Fruit fly (Drosophila melanogaster) whole organism, adult: Measurements from ENCODE around the gene Snap24.

ENCODE experiments used
- CG12768 ChIP-seq: fragments of 200-800 bp; sonication (Bioruptor generic); optimal IDR thresholded peaks from 2 replicates; lab custom pipeline; 2017; ENCODE audit warnings: missing biosample characterization, missing genetic modification characterization, mild to moderate bottlenecking, moderate library complexity, missing genetic modification reagents
- CG14711 ChIP-seq: fragments of 200-800 bp; sonication (Bioruptor generic); optimal IDR thresholded peaks from 2 replicates; lab custom pipeline; 2018; ENCODE audit warnings: missing biosample characterization, mild to moderate bottlenecking, missing genetic modification characterization, moderate library complexity
- CG5204 ChIP-seq: fragments of 200-800 bp; sonication (Bioruptor generic); optimal IDR thresholded peaks from 2 replicates; lab custom pipeline; 2016; ENCODE audit warnings: missing biosample characterization, missing genetic modification characterization
- Clk ChIP-seq: fragments of 200-800 bp; sonication (Bioruptor generic); optimal IDR thresholded peaks from 2 replicates; lab custom pipeline; 2017; ENCODE audit warnings: missing biosample characterization, missing genetic modification characterization
- Mnt ChIP-seq: fragments of 200-800 bp; sonication (Bioruptor generic); optimal IDR thresholded peaks from 2 replicates; lab custom pipeline; 2016; ENCODE audit warnings: missing biosample characterization, mild to moderate bottlenecking, missing genetic modification characterization
- bab1 ChIP-seq: fragments of 200-800 bp; sonication (Bioruptor generic); optimal IDR thresholded peaks from 3 replicates; lab custom pipeline; 2019; ENCODE audit warnings: missing biosample characterization, mild to moderate bottlenecking, missing genetic modification characterization, moderate library complexity
- cic ChIP-seq: fragments of 200-800 bp; sonication (Bioruptor generic); optimal IDR thresholded peaks from 2 replicates; lab custom pipeline; 2017; ENCODE audit warnings: missing biosample characterization, mild to moderate bottlenecking, missing genetic modification characterization, moderate library complexity
- ovo ChIP-seq: fragments of 200-800 bp; sonication (Bioruptor generic); optimal IDR thresholded peaks from 2 replicates; lab custom pipeline; 2016; ENCODE audit warnings: missing biosample characterization, missing genetic modification characterization
- tj ChIP-seq: fragments of 200-800 bp; sonication (Bioruptor generic); optimal IDR thresholded peaks from 3 replicates; lab custom pipeline; 2017; ENCODE audit warnings: missing biosample characterization, mild to moderate bottlenecking, missing genetic modification characterization, moderate library complexity

Gene Snap24

DNA sequence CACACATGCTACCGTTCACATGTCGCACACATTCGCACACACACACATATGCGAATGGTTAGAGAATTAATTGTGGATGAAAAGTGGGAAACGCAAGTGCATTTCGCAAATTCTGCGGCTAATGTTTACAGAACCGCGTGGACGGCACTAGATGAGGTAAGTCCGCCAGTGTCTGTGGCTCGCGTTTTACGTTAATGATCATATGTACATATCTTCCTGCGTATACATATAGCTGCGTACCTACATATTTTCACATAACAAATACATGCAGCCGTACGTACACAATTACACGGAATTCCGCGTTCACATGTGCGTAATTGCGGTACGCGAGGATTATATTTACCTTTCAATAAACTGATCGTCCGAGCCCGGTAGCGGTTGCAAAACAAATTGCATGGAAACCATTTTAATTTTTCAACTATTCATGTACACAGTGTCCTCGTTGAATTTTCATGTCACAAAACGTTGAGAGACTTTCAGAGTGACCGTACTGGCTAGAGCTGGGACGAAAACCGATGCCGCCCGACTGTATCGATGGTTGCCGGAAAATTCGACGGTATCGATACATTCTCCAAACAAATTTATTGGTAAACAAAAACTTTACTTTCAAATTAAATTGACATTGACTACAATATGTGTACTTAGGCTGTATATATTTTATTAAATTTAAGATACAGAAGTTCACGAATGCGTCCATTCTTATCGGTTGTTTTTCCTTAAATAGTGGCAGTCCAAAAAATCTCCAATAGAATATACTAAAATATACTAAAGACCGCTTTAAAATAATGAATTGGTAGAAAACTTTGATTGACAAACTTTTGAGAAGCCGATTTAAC, 37.6 kb downstream of the Snap24 start, which contains the start of gene hyd:
hyd (minus strand) TSS at position 495 of the 836 bp plus-strand sequence.
- TF ChIP-seq bab1 (GFP tag; lab: Kevin White, UChicago) = peak; percentile 38
- peak; percentile 71 for TF ChIP-seq Mnt
- TF ChIP-seq cic = peak; percentile 8
- TF ChIP-seq Clk = no peak
- TF ChIP-seq CG12768 = peak; percentile 27
- TF ChIP-seq ovo (GFP tag; lab: Kevin White, UChicago) = peak; percentile 9
- TF ChIP-seq CG5204 (GFP tag; lab: Kevin White, UChicago) = no peak
- no peak for TF ChIP-seq CG14711
- TF ChIP-seq tj (GFP tag; lab: Kevin White, UChicago) = peak; percentile 4
